Fruit fly (Drosophila melanogaster) whole organism, pupa: ENCODE results near the gene CG33631.

Source experiments
- CG10348 ChIP-seq: fragments of 200-800 bp; sonication (Bioruptor generic); IDR thresholded peaks from 2 replicates; pipeline ENCODE4 v1.3.6; 2022; ENCODE audit warnings: missing biosample characterization, missing genetic modification characterization
- CG12605 ChIP-seq: fragments of 200-800 bp; sonication (Bioruptor generic); IDR thresholded peaks from 2 replicates; pipeline ENCODE4 v1.3.6; 2022; ENCODE audit warnings: missing biosample characterization, missing genetic modification characterization
- CG13204 ChIP-seq: fragments of 200-800 bp; sonication (Bioruptor generic); optimal IDR thresholded peaks from 2 replicates; lab custom pipeline; 2018; ENCODE audit warnings: missing biosample characterization, mild to moderate bottlenecking, missing genetic modification characterization, moderate library complexity
- CG14655 ChIP-seq: fragments of 200-800 bp; sonication (Bioruptor generic); optimal IDR thresholded peaks from 3 replicates; lab custom pipeline; 2017; ENCODE audit warnings: mild to moderate bottlenecking, missing biosample characterization, missing genetic modification reagents, missing genetic modification characterization
- CG15710 ChIP-seq: fragments of 200-800 bp; sonication (Bioruptor generic); optimal IDR thresholded peaks from 2 replicates; lab custom pipeline; 2018; ENCODE audit warnings: missing biosample characterization, mild to moderate bottlenecking, missing genetic modification characterization, moderate library complexity
- CG17806 ChIP-seq: fragments of 200-800 bp; sonication (Bioruptor generic); optimal IDR thresholded peaks from 2 replicates; lab custom pipeline; 2018; ENCODE audit warnings: missing biosample characterization, mild to moderate bottlenecking, missing genetic modification characterization, moderate library complexity
- CG32121 ChIP-seq: fragments of 200-800 bp; sonication (Bioruptor generic); IDR thresholded peaks from 2 replicates; pipeline ENCODE4 v1.3.6; 2022; ENCODE audit warnings: missing biosample characterization, missing genetic modification characterization
- CG34367 ChIP-seq: fragments of 200-800 bp; sonication (Bioruptor generic); optimal IDR thresholded peaks from 2 replicates; lab custom pipeline; 2018; ENCODE audit warnings: missing biosample characterization, mild to moderate bottlenecking, missing genetic modification characterization
- CG4496 ChIP-seq: fragments of 200-800 bp; sonication (Bioruptor generic); IDR thresholded peaks from 3 replicates; pipeline ENCODE4 v1.3.6; 2022; ENCODE audit warnings: missing biosample characterization, missing genetic modification characterization
- CG8159 ChIP-seq: fragments of 200-800 bp; sonication (Bioruptor generic); optimal IDR thresholded peaks from 3 replicates; lab custom pipeline; 2018; ENCODE audit warnings: missing biosample characterization, mild to moderate bottlenecking, missing genetic modification characterization, moderate library complexity
- CG8301 ChIP-seq: fragments of 200-800 bp; sonication (Bioruptor generic); optimal IDR thresholded peaks from 2 replicates; lab custom pipeline; 2018; ENCODE audit warnings: missing biosample characterization, mild to moderate bottlenecking, missing genetic modification characterization
- CG9948 ChIP-seq: fragments of 200-800 bp; sonication (Bioruptor generic); optimal IDR thresholded peaks from 2 replicates; lab custom pipeline; 2018; ENCODE audit warnings: missing biosample characterization, mild to moderate bottlenecking, missing genetic modification characterization, moderate library complexity
- D1 ChIP-seq: fragments of 200-800 bp; sonication (Bioruptor generic); optimal IDR thresholded peaks from 2 replicates; lab custom pipeline; 2018; ENCODE audit warnings: missing biosample characterization, mild to moderate bottlenecking, missing genetic modification characterization, moderate library complexity
- EcR ChIP-seq: fragments of 200-800 bp; sonication (Bioruptor generic); optimal IDR thresholded peaks from 3 replicates; lab custom pipeline; 2019; ENCODE audit warnings: missing biosample characterization, missing genetic modification characterization, mild to moderate bottlenecking, moderate library complexity, missing genetic modification reagents
- Ets98B ChIP-seq: fragments of 200-800 bp; sonication (Bioruptor generic); IDR thresholded peaks from 2 replicates; pipeline ENCODE4 v1.3.6; 2022; ENCODE audit warnings: missing biosample characterization, missing genetic modification characterization
- Pif1A ChIP-seq: fragments of 200-800 bp; sonication (Bioruptor generic); optimal IDR thresholded peaks from 3 replicates; lab custom pipeline; 2016; ENCODE audit warnings: missing biosample characterization, missing genetic modification characterization
- Pif1B ChIP-seq: fragments of 200-800 bp; sonication (Bioruptor generic); optimal IDR thresholded peaks from 3 replicates; lab custom pipeline; 2016; ENCODE audit warnings: missing biosample characterization, missing genetic modification characterization
- Snoo ChIP-seq: fragments of 200-800 bp; sonication (Bioruptor generic); optimal IDR thresholded peaks from 3 replicates; lab custom pipeline; 2017; ENCODE audit warnings: missing biosample characterization, mild to moderate bottlenecking, missing genetic modification characterization, inconsistent platforms
- fd96Ca ChIP-seq: fragments of 200-800 bp; sonication (Bioruptor generic); IDR thresholded peaks from 3 replicates; pipeline ENCODE4 v1.3.6; 2022; ENCODE audit warnings: missing biosample characterization, missing genetic modification characterization
- gl ChIP-seq: fragments of 200-800 bp; sonication (Bioruptor generic); optimal IDR thresholded peaks from 2 replicates; lab custom pipeline; 2018; ENCODE audit warnings: missing biosample characterization, mild to moderate bottlenecking, missing genetic modification characterization
- rn ChIP-seq: fragments of 200-800 bp; sonication (Bioruptor generic); IDR thresholded peaks from 2 replicates; pipeline ENCODE4 v1.3.6; 2022; ENCODE audit warnings: missing biosample characterization, missing genetic modification characterization

CG33631 gene

dm6 chr3R:10066470-10066869, 2.7 kb downstream of the CG33631 start, which contains the start of gene CG33783:
CG33783 (plus strand) TSS chr3R:10066770.
- TF ChIP-seq CG12605 (GFP tag; lab: Robert Waterston, UW): no peak
- TF ChIP-seq rn (GFP tag; lab: Robert Waterston, UW): no peak
- no peak for TF ChIP-seq EcR (GFP tag; lab: Kevin White, UChicago)
- TF ChIP-seq CG8159 (tag; lab: Kevin White, UChicago): no peak
- TF ChIP-seq fd96Ca: no peak
- TF ChIP-seq CG4496 (GFP tag; lab: Robert Waterston, UW): no peak
- no peak for TF ChIP-seq CG13204 (GFP tag; lab: Kevin White, UChicago)
- no peak for TF ChIP-seq gl (tag; lab: Kevin White, UChicago)
- TF ChIP-seq CG15710 (tag; lab: Kevin White, UChicago): no peak
- no peak for TF ChIP-seq Pif1A (GFP tag; lab: Kevin White, UChicago)
- no peak for TF ChIP-seq D1 (tag; lab: Kevin White, UChicago)
- TF ChIP-seq CG17806 (tag; lab: Kevin White, UChicago): no peak
- TF ChIP-seq CG8301 (tag; lab: Kevin White, UChicago): no peak
- TF ChIP-seq CG10348: no peak
- TF ChIP-seq CG9948 (tag; lab: Kevin White, UChicago): no peak
- no peak for TF ChIP-seq Snoo (tag; lab: Kevin White, UChicago)

dm6 chr3R:10067605-10068004, 3.8 kb downstream of the CG33631 start, which contains the start of gene CG33784:
CG33784 (plus strand) TSS chr3R:10067905.
- TF ChIP-seq EcR (GFP tag; lab: Kevin White, UChicago): no peak
- no peak for TF ChIP-seq CG8159 (tag; lab: Kevin White, UChicago)
- TF ChIP-seq CG9948 (tag; lab: Kevin White, UChicago): no peak

- no peak for TF ChIP-seq Snoo (tag; lab: Kevin White, UChicago)
- TF ChIP-seq Pif1B: no peak
- TF ChIP-seq Pif1A (GFP tag; lab: Kevin White, UChicago): no peak
- no peak for TF ChIP-seq CG4496 (GFP tag; lab: Robert Waterston, UW)
- no peak for TF ChIP-seq CG13204 (GFP tag; lab: Kevin White, UChicago)
- no peak for TF ChIP-seq CG34367
- no peak for TF ChIP-seq D1 (tag; lab: Kevin White, UChicago)
Measured at dm6 chr3R:10068780-10069179, 5.0 kb downstream of the CG33631 start.

DNA sequence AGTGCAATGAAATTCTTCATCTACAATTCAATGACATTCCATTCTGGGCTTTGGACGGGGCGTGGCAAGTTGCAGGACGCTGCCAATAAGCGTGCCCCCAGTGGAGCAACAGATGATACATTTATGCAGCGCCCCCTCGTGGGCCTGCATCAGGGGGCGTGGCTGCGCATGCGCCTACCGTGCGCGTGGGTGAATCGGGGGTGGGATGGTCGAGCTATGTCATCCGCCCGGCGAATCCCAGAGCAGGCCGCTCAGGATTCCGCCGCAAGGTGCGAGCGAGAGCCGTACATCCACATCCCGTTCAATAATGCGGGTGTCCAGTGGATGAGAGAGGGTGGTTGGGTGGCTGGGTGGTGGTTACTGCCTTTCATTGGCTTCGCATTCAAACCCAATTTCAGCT, 6.4 kb downstream of the CG33631 start:
- TF ChIP-seq gl (tag; lab: Kevin White, UChicago): no peak
- TF ChIP-seq Pif1B: no peak
- TF ChIP-seq Ets98B (GFP tag; lab: Robert Waterston, UW): no peak
- TF ChIP-seq CG17806 (tag; lab: Kevin White, UChicago): no peak

dm6 chr3R:10070817-10071216, 7.0 kb downstream of the CG33631 start, which contains the start of gene nerfin-2:
nerfin-2 (plus strand) TSS chr3R:10071117.
- TF ChIP-seq CG13204 (GFP tag; lab: Kevin White, UChicago) (no peak), CG8301 (tag; lab: Kevin White, UChicago) (no peak), CG14655 (GFP tag; lab: Kevin White, UChicago) (no peak), CG12605 (GFP tag; lab: Robert Waterston, UW) (no peak), CG17806 (tag; lab: Kevin White, UChicago) (no peak), CG15710 (tag; lab: Kevin White, UChicago) (no peak), CG4496 (GFP tag; lab: Robert Waterston, UW) (no peak), gl (tag; lab: Kevin White, UChicago) (no peak), Pif1B (no peak), D1 (tag; lab: Kevin White, UChicago) (no peak), CG34367 (no peak), rn (GFP tag; lab: Robert Waterston, UW) (no peak), Snoo (tag; lab: Kevin White, UChicago) (no peak), CG32121 (GFP tag; lab: Robert Waterston, UW) (no peak), CG8159 (tag; lab: Kevin White, UChicago) (no peak), CG10348 (no peak)

- TF ChIP-seq CG13204 (GFP tag; lab: Kevin White, UChicago) (no peak), Pif1B (no peak), rn (GFP tag; lab: Robert Waterston, UW) (no peak), Snoo (tag; lab: Kevin White, UChicago) (no peak), CG10348 (no peak), CG12605 (GFP tag; lab: Robert Waterston, UW) (no peak), CG32121 (GFP tag; lab: Robert Waterston, UW) (no peak), EcR (GFP tag; lab: Kevin White, UChicago) (no peak), gl (tag; lab: Kevin White, UChicago) (no peak), CG17806 (tag; lab: Kevin White, UChicago) (no peak), D1 (tag; lab: Kevin White, UChicago) (no peak), Ets98B (GFP tag; lab: Robert Waterston, UW) (no peak), CG9948 (tag; lab: Kevin White, UChicago) (no peak), Pif1A (GFP tag; lab: Kevin White, UChicago) (no peak), fd96Ca (no peak), CG4496 (GFP tag; lab: Robert Waterston, UW) (no peak), CG8301 (tag; lab: Kevin White, UChicago) (no peak), CG34367 (no peak)
Measured at dm6 chr3R:10075323-10075788, 11.5 kb downstream of the CG33631 start, which contains the start of gene Alp13. Alp13 (minus strand) TSS chr3R:10075373.
